Worm (Caenorhabditis elegans) whole organism, mixed stage, embryonic: ENCODE results near the gene F43E2.6.

Experiments
- M03D4.4 ChIP-seq: sonication (generic microtip); optimal IDR thresholded peaks from 2 replicates; lab custom pipeline; 2017; ENCODE audit warnings: mild to moderate bottlenecking, missing genetic modification characterization, missing compliant biosample characterization
- bed-3 ChIP-seq: fragments of 200-800 bp; sonication (Bioruptor generic); optimal IDR thresholded peaks from 3 replicates; lab custom pipeline; 2018; ENCODE audit warnings: mild to moderate bottlenecking, missing genetic modification characterization, moderate library complexity, missing compliant biosample characterization
- blmp-1 ChIP-seq: fragments of 150-350 bp; optimal IDR thresholded peaks from 2 replicates; lab custom pipeline; 2014; ENCODE audit warnings: missing biosample characterization, missing genetic modification characterization
- lin-13 ChIP-seq: fragments of 150-350 bp; optimal IDR thresholded peaks from 2 replicates; lab custom pipeline; 2014; ENCODE audit warnings: missing biosample characterization, missing genetic modification characterization
- lin-32 ChIP-seq: fragments of 200-800 bp; sonication (Bioruptor generic); optimal IDR thresholded peaks from 2 replicates; lab custom pipeline; 2018; ENCODE audit warnings: mild to moderate bottlenecking, missing genetic modification characterization, missing compliant biosample characterization
- lsy-2 ChIP-seq: fragments of 150-350 bp; optimal IDR thresholded peaks from 2 replicates; lab custom pipeline; 2014; ENCODE audit warnings: missing biosample characterization, missing genetic modification characterization
- mep-1 ChIP-seq: fragments of 150-350 bp; optimal IDR thresholded peaks from 2 replicates; lab custom pipeline; 2017; ENCODE audit warnings: missing biosample characterization, missing genetic modification reagents, missing genetic modification characterization, inconsistent platforms
- nhr-237 ChIP-seq: fragments of 150-350 bp; optimal IDR thresholded peaks from 2 replicates; lab custom pipeline; 2014; ENCODE audit warnings: missing biosample characterization, missing genetic modification characterization
- nhr-28 ChIP-seq: fragments of 150-350 bp; optimal IDR thresholded peaks from 2 replicates; lab custom pipeline; 2014; ENCODE audit warnings: missing biosample characterization, missing genetic modification characterization
- sem-2 ChIP-seq: fragments of 200-800 bp; sonication (Bioruptor generic); optimal IDR thresholded peaks from 2 replicates; lab custom pipeline; 2018; ENCODE audit warnings: mild to moderate bottlenecking, missing genetic modification characterization, missing compliant biosample characterization
- snpc-4 ChIP-seq: fragments of 150-350 bp; optimal IDR thresholded peaks from 2 replicates; lab custom pipeline; 2014; ENCODE audit warnings: missing biosample characterization, missing genetic modification characterization
- unc-62 ChIP-seq: fragments of 150-350 bp; optimal IDR thresholded peaks from 2 replicates; lab custom pipeline; 2014; ENCODE audit warnings: missing biosample characterization, missing genetic modification reagents, missing genetic modification characterization
- ztf-11 ChIP-seq: fragments of 150-350 bp; optimal IDR thresholded peaks from 2 replicates; lab custom pipeline; 2014; ENCODE audit warnings: missing biosample characterization, missing genetic modification characterization

ce11 chrII:7323925-7324324 is 44.7 kb downstream of the F43E2.6 start, which contains the start of gene F21D12.3:
- TF ChIP-seq M03D4.4 (tag; lab: Kevin White, UChicago) (no peak), nhr-237 (tag; lab: Kevin White, UChicago) (no peak), ztf-11 (tag; lab: Kevin White, UChicago) (no peak), bed-3 (no peak), lin-32 (GFP tag; lab: Kevin White, UChicago) (no peak), lsy-2 (tag; lab: Kevin White, UChicago) (no peak), nhr-28 (no peak), lin-13 (tag; lab: Kevin White, UChicago) (no peak), mep-1 (tag; lab: Kevin White, UChicago) (no peak), snpc-4 (tag; lab: Kevin White, UChicago) (no peak), unc-62 (GFP tag; lab: Kevin White, UChicago) (no peak), sem-2 (GFP tag; lab: Kevin White, UChicago) (no peak), blmp-1 (no peak)
